Fruit fly (Drosophila melanogaster) whole organism, prepupa: ENCODE measurements around the gene CG12438.

ENCODE experiments used
- CG15336 ChIP-seq: fragments of 200-800 bp; sonication (Bioruptor generic); IDR thresholded peaks from 2 replicates; pipeline ENCODE4 v1.3.6; 2022; ENCODE audit warnings: missing biosample characterization, missing genetic modification characterization
- CG16779 ChIP-seq: fragments of 200-800 bp; sonication (Bioruptor generic); optimal IDR thresholded peaks from 3 replicates; lab custom pipeline; 2017; ENCODE audit warnings: missing biosample characterization, mild to moderate bottlenecking, missing genetic modification characterization
- CG3032 ChIP-seq: fragments of 200-800 bp; optimal IDR thresholded peaks from 2 replicates; lab custom pipeline; 2019; ENCODE audit warnings: missing biosample characterization, mild to moderate bottlenecking, missing genetic modification characterization, moderate library complexity
- CG31627 ChIP-seq: fragments of 200-800 bp; sonication (Bioruptor generic); optimal IDR thresholded peaks from 3 replicates; lab custom pipeline; 2016; ENCODE audit warnings: missing biosample characterization, missing genetic modification characterization
- CG34406 ChIP-seq: fragments of 200-800 bp; sonication (Bioruptor generic); optimal IDR thresholded peaks from 3 replicates; lab custom pipeline; 2016; ENCODE audit warnings: missing biosample characterization, missing genetic modification characterization
- CG6163 ChIP-seq: fragments of 200-800 bp; sonication (Bioruptor generic); IDR thresholded peaks from 3 replicates; pipeline ENCODE4 v1.3.6; 2022; ENCODE audit warnings: missing biosample characterization, missing genetic modification characterization
- CG6808 ChIP-seq: fragments of 200-800 bp; sonication (Bioruptor generic); optimal IDR thresholded peaks from 3 replicates; lab custom pipeline; 2017; ENCODE audit warnings: missing biosample characterization, missing genetic modification characterization, mild to moderate bottlenecking, moderate library complexity, missing genetic modification reagents
- CG6854 ChIP-seq: fragments of 200-800 bp; sonication (Bioruptor generic); optimal IDR thresholded peaks from 2 replicates; lab custom pipeline; 2017; ENCODE audit warnings: missing biosample characterization, mild to moderate bottlenecking, missing genetic modification characterization
- CG8632 ChIP-seq: fragments of 200-800 bp; sonication (Bioruptor generic); optimal IDR thresholded peaks from 3 replicates; lab custom pipeline; 2016; ENCODE audit warnings: missing biosample characterization, missing genetic modification characterization
- CG9139 ChIP-seq: fragments of 200-800 bp; sonication (Bioruptor generic); optimal IDR thresholded peaks from 3 replicates; lab custom pipeline; 2017; ENCODE audit warnings: missing biosample characterization, mild to moderate bottlenecking, missing genetic modification characterization
- Eip75B ChIP-seq: fragments of 200-800 bp; sonication (Bioruptor generic); optimal IDR thresholded peaks from 3 replicates; lab custom pipeline; 2016; ENCODE audit warnings: missing biosample characterization, missing genetic modification characterization
- Eip78C ChIP-seq: fragments of 200-800 bp; sonication (Bioruptor generic); peaks from one replicate; lab custom pipeline; 2016; ENCODE audit warnings: missing biosample characterization, missing genetic modification characterization
- Ets21C ChIP-seq: fragments of 200-800 bp; sonication (Bioruptor generic); optimal IDR thresholded peaks from 3 replicates; lab custom pipeline; 2016; ENCODE audit warnings: missing biosample characterization, missing genetic modification characterization
- Gug ChIP-seq: fragments of 200-800 bp; sonication (Bioruptor generic); IDR thresholded peaks from 2 replicates; pipeline ENCODE4 v1.3.6; 2022; ENCODE audit warnings: missing biosample characterization, missing genetic modification characterization
- Hr38 ChIP-seq: sonication (Bioruptor generic); optimal IDR thresholded peaks from 2 replicates; lab custom pipeline; 2016; ENCODE audit warnings: missing biosample characterization, missing genetic modification characterization
- Hr39 ChIP-seq: fragments of 200-800 bp; sonication (Bioruptor generic); optimal IDR thresholded peaks from 2 replicates; lab custom pipeline; 2016; ENCODE audit warnings: missing biosample characterization, missing genetic modification characterization
- Hr4 ChIP-seq: fragments of 200-800 bp; sonication (Bioruptor generic); optimal IDR thresholded peaks from 3 replicates; lab custom pipeline; 2016; ENCODE audit warnings: missing biosample characterization, missing genetic modification characterization
- Lpt ChIP-seq: fragments of 200-800 bp; sonication (Bioruptor generic); optimal IDR thresholded peaks from 3 replicates; lab custom pipeline; 2016; ENCODE audit warnings: missing biosample characterization, missing genetic modification characterization
- OdsH ChIP-seq: fragments of 200-800 bp; sonication (Bioruptor generic); optimal IDR thresholded peaks from 3 replicates; lab custom pipeline; 2016; ENCODE audit warnings: missing biosample characterization, missing genetic modification characterization
- Smox ChIP-seq: fragments of 200-800 bp; sonication (Bioruptor generic); optimal IDR thresholded peaks from 3 replicates; lab custom pipeline; 2016; ENCODE audit warnings: missing biosample characterization, missing genetic modification characterization
- Sox15 ChIP-seq: fragments of 200-800 bp; sonication (Bioruptor generic); optimal IDR thresholded peaks from 3 replicates; lab custom pipeline; 2016; ENCODE audit warnings: missing biosample characterization, missing genetic modification characterization
- achi ChIP-seq: fragments of 200-800 bp; sonication (Bioruptor generic); optimal IDR thresholded peaks from 3 replicates; lab custom pipeline; 2016; ENCODE audit warnings: missing biosample characterization, missing genetic modification characterization
- acj6 ChIP-seq: fragments of 200-800 bp; sonication (Bioruptor generic); optimal IDR thresholded peaks from 3 replicates; lab custom pipeline; 2016; ENCODE audit warnings: missing biosample characterization, missing genetic modification characterization
- cyc ChIP-seq: fragments of 200-800 bp; sonication (Bioruptor generic); optimal IDR thresholded peaks from 3 replicates; lab custom pipeline; 2016; ENCODE audit warnings: missing biosample characterization, missing genetic modification characterization
- eg ChIP-seq: fragments of 200-800 bp; sonication (Bioruptor generic); IDR thresholded peaks from 3 replicates; pipeline ENCODE4 v1.3.6; 2022; ENCODE audit warnings: missing biosample characterization, missing genetic modification characterization
- fd59A ChIP-seq: fragments of 200-800 bp; sonication (Bioruptor generic); optimal IDR thresholded peaks from 2 replicates; lab custom pipeline; 2017; ENCODE audit warnings: missing biosample characterization, mild to moderate bottlenecking, missing genetic modification characterization, missing genetic modification reagents
- net ChIP-seq: fragments of 200-800 bp; sonication (Bioruptor generic); optimal IDR thresholded peaks from 3 replicates; lab custom pipeline; 2016; ENCODE audit warnings: missing biosample characterization, missing genetic modification characterization
- svp ChIP-seq: fragments of 200-800 bp; sonication (Bioruptor generic); peaks from one replicate; lab custom pipeline; 2016; ENCODE audit warnings: missing biosample characterization, missing genetic modification characterization
- topi ChIP-seq: fragments of 200-800 bp; sonication (Bioruptor generic); optimal IDR thresholded peaks from 3 replicates; lab custom pipeline; 2016; ENCODE audit warnings: missing biosample characterization, missing genetic modification characterization

CG12438 gene

dm6 chr2L:8784731-8785130 lies 32.6 kb downstream of the CG12438 start:
- TF ChIP-seq fd59A (GFP tag; lab: Kevin White, UChicago) (no peak), svp (GFP tag; lab: Kevin White, UChicago) (no peak), eg (GFP tag; lab: Robert Waterston, UW) (no peak), Eip78C (GFP tag; lab: Kevin White, UChicago) (no peak), Hr39 (no peak), Hr38 (GFP tag; lab: Kevin White, UChicago) (no peak)

dm6 chr2L:8787575-8787974 lies 35.5 kb downstream of the CG12438 start:
- TF ChIP-seq net (GFP tag; lab: Kevin White, UChicago) (no peak), Eip75B (GFP tag; lab: Kevin White, UChicago) (no peak), topi (GFP tag; lab: Kevin White, UChicago) (peak; percentile 14), CG6163 (GFP tag; lab: Robert Waterston, UW) (no peak), CG6854 (GFP tag; lab: Kevin White, UChicago) (no peak), CG31627 (no peak), CG8632 (no peak), Eip78C (GFP tag; lab: Kevin White, UChicago) (peak; percentile 33), acj6 (GFP tag; lab: Kevin White, UChicago) (no peak), OdsH (GFP tag; lab: Kevin White, UChicago) (no peak), CG6808 (no peak), Smox (peak; percentile 13), Sox15 (GFP tag; lab: Kevin White, UChicago) (no peak), svp (GFP tag; lab: Kevin White, UChicago) (peak; percentile 72)
- TF ChIP-seq, all 60 proteins: peak for 4

DNA sequence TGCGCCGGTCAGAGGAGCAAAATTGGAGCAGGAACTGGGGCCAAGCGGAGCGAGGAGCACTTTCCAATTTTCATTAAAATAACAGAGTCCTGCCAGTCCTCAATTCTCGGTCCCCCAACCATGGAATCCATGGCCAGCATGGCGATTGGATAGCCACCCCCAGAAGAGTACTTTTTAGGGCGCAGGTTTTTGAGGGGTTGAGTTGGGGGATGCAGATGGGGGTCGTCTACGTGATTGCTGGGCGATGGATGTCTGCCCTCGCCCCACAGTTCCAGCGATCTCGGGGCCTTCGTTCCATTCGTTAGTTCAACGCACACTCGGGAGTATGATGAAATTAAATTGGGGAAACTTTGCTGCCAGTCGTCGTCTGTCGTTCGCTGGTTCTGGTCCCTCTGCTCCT lies 39.6 kb downstream of the CG12438 start:
- no peak for TF ChIP-seq CG3032
- no peak for TF ChIP-seq CG34406 (GFP tag; lab: Kevin White, UChicago)
- no peak for TF ChIP-seq fd59A (GFP tag; lab: Kevin White, UChicago)
- TF ChIP-seq Smox = no peak
- no peak for TF ChIP-seq Hr39
- no peak for TF ChIP-seq CG16779 (tag; lab: Kevin White, UChicago)
- no peak for TF ChIP-seq topi (GFP tag; lab: Kevin White, UChicago)
- no peak for TF ChIP-seq Ets21C (GFP tag; lab: Kevin White, UChicago)
- no peak for TF ChIP-seq OdsH (GFP tag; lab: Kevin White, UChicago)
- no peak for TF ChIP-seq Lpt (GFP tag; lab: Kevin White, UChicago)
- TF ChIP-seq, all 60 proteins: peak for 0

dm6 chr2L:8794151-8794550 lies 42.1 kb downstream of the CG12438 start:
- TF ChIP-seq CG6163 (GFP tag; lab: Robert Waterston, UW) = no peak

dm6 chr2L:8799009-8799408 lies 46.9 kb downstream of the CG12438 start:
- TF ChIP-seq Hr4 (GFP tag; lab: Kevin White, UChicago) (no peak), Hr38 (GFP tag; lab: Kevin White, UChicago) (no peak), acj6 (GFP tag; lab: Kevin White, UChicago) (no peak), Smox (no peak), CG3032 (no peak), eg (GFP tag; lab: Robert Waterston, UW) (no peak), CG9139 (GFP tag; lab: Kevin White, UChicago) (no peak), achi (no peak), Hr39 (no peak), CG15336 (GFP tag; lab: Robert Waterston, UW) (no peak), CG34406 (GFP tag; lab: Kevin White, UChicago) (no peak), cyc (GFP tag; lab: Kevin White, UChicago) (no peak), Gug (GFP tag; lab: Robert Waterston, UW) (no peak)
- TF ChIP-seq, all 60 proteins: peak for 0
